Fruit fly (Drosophila melanogaster): ENCODE results near the gene Gr93a.
A peak's percentile ranks its signal among the peaks of the same experiment; 100 is the strongest.

- peak; percentile 17 for TF ChIP-seq woc (GFP tag; optimal IDR thresholded peaks at IDR 0.05)
- TF ChIP-seq Hr78 (GFP tag; optimal IDR thresholded peaks at IDR 0.05), result no peak
- peak; percentile 11 for TF ChIP-seq Sp1 (GFP tag; optimal IDR thresholded peaks at IDR 0.05)
- no peak for TF ChIP-seq CG32264 (GFP tag; optimal IDR thresholded peaks at IDR 0.05)
- no peak for TF ChIP-seq Jra (GFP tag; optimal IDR thresholded peaks at IDR 0.05)
- no peak for TF ChIP-seq br (GFP tag; optimal IDR thresholded peaks at IDR 0.05)
- TF ChIP-seq h (GFP tag; optimal IDR thresholded peaks at IDR 0.05), result peak; percentile 13
- TF ChIP-seq psq (GFP tag; optimal IDR thresholded peaks at IDR 0.05), result peak; percentile 7
- TF ChIP-seq Myc (optimal IDR thresholded peaks at IDR 0.05), result no peak
- TF ChIP-seq brk (GFP tag; optimal IDR thresholded peaks at IDR 0.05), result no peak
- TF ChIP-seq OdsH (GFP tag; optimal IDR thresholded peaks at IDR 0.05), result peak; percentile 6
- TF ChIP-seq CrebA (GFP tag; optimal IDR thresholded peaks at IDR 0.05; ENCODE audit: borderline replicate concordance), result no peak
- no peak for TF ChIP-seq usp (GFP tag; optimal IDR thresholded peaks at IDR 0.05)
Observed at dm6 chr3R:21857509-21857908, 25.2 kb downstream of the Gr93a start.
